Worm (Caenorhabditis elegans): Measurements from ENCODE around the gene reps-1.
"Not testable (repeated sequence)": the region's sequence is repeated elsewhere in the genome, so short reads cannot be mapped to it uniquely, and the experiment has no call there.

ce11 chrV:18984656-18985055 is 5.6 kb downstream of the reps-1 start:
- TF ChIP-seq snpc-4, lin-15B, nhr-12 (tag; optimal IDR thresholded peaks at IDR 0.05): not testable (repeated sequence)
